Fruit fly (Drosophila melanogaster): Measurements from ENCODE around the gene Gen.

DNA sequence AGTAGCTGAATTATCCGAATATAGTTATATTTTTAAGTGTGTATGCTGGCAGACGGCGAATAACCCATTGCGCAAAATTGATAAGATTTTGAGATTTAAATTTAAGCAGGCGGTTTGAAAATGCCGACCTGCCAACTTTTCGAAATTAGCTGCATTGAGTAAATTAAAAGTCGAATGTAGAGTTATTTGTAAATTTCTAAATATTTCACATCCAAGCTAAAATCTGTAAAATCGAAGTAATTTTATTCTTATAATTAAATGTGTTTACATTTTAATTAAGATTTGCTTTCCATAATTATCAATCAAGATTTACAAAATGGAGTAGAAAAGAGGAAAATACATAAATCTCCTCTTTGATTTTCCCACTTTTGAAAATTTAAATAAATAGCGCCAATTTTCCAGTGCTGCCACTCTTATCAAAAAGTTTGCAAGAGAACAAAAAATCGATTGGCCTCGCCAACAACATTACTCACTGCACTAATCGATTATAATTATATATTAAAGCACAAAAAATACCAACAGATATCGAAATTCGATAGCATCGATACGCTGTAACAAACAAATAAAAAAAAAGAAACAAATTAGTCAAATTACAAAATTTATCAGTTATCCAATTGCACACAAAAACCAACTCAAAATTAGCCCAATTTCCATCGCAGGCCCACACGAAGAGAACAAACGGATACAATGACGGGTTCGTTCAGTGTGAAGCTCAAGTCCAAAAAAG, 18.3 kb downstream of the Gen start, which contains the start of gene Yod1:
- TF ChIP-seq psq (optimal IDR thresholded peaks at IDR 0.05) (no peak), CG8478 (optimal IDR thresholded peaks at IDR 0.05) (no peak), pan (optimal IDR thresholded peaks at IDR 0.05) (no peak)

Measured in whole organism.